Fruit fly (Drosophila melanogaster) Kc167 (cell line): ENCODE results near the gene CG31550.

Experiments used
- Myc ChIP-seq: fragments of >200 bp; optimal IDR thresholded peaks from 2 replicates; lab custom pipeline; 2017; ENCODE audit warnings: missing external identifiers
- Sin3A ChIP-seq: fragments of >200 bp; optimal IDR thresholded peaks from 2 replicates; lab custom pipeline; 2018; ENCODE audit warnings: missing external identifiers
- h ChIP-seq: fragments of >200 bp; optimal IDR thresholded peaks from 3 replicates; lab custom pipeline; 2018; ENCODE audit warnings: missing external identifiers
- insv ChIP-seq: fragments of >200 bp; optimal IDR thresholded peaks from 3 replicates; lab custom pipeline; 2018; ENCODE audit warnings: missing external identifiers
- psq ChIP-seq: fragments of >200 bp; optimal IDR thresholded peaks from 2 replicates; lab custom pipeline; 2017; ENCODE audit warnings: missing external identifiers

dm6 chr3R:5519789-5520188 lies 34.4 kb downstream of the CG31550 start:
- TF ChIP-seq Sin3A (no peak), h (lab: Kevin White, UChicago) (no peak), psq (no peak), Myc (lab: Kevin White, UChicago) (no peak), insv (lab: Kevin White, UChicago) (no peak)
